Worm (Caenorhabditis elegans) whole organism, L2 larva: ENCODE measurements around the gene F10E9.12.

ENCODE experiments used
- C34F6.9 ChIP-seq: fragments of 150-350 bp; optimal IDR thresholded peaks from 2 replicates; lab custom pipeline; 2014; ENCODE audit warnings: missing biosample characterization, missing genetic modification characterization
- F13H6.1 ChIP-seq: sonication (generic microtip); optimal IDR thresholded peaks from 2 replicates; lab custom pipeline; 2016; ENCODE audit warnings: missing genetic modification characterization, missing compliant biosample characterization
- R02D3.7 ChIP-seq: fragments of 150-350 bp; optimal IDR thresholded peaks from 2 replicates; lab custom pipeline; 2014; ENCODE audit warnings: missing biosample characterization, missing genetic modification characterization
- ZK546.5 ChIP-seq: sonication (generic microtip); optimal IDR thresholded peaks from 2 replicates; lab custom pipeline; 2017; ENCODE audit warnings: missing biosample characterization, missing genetic modification characterization
- alr-1 ChIP-seq: fragments of 150-350 bp; optimal IDR thresholded peaks from 2 replicates; lab custom pipeline; 2014; ENCODE audit warnings: missing biosample characterization, missing genetic modification characterization
- aly-2 ChIP-seq: fragments of 150-350 bp; optimal IDR thresholded peaks from 2 replicates; lab custom pipeline; 2014; ENCODE audit warnings: missing biosample characterization, missing genetic modification characterization
- ama-1 ChIP-seq: fragments of 150-350 bp; optimal IDR thresholded peaks from 2 replicates; lab custom pipeline; 2018; ENCODE audit warnings: inconsistent platforms
- blmp-1 ChIP-seq: sonication (generic microtip); optimal IDR thresholded peaks from 2 replicates; lab custom pipeline; 2017; ENCODE audit warnings: missing genetic modification characterization, mild to moderate bottlenecking, missing compliant biosample characterization, antibody characterized with exemption, moderate library complexity; ENCODE audit not compliant: insufficient read depth
- ceh-16 ChIP-seq: fragments of 150-350 bp; optimal IDR thresholded peaks from 2 replicates; lab custom pipeline; 2014; ENCODE audit warnings: missing biosample characterization, missing genetic modification characterization
- ceh-82 ChIP-seq: fragments of 150-350 bp; optimal IDR thresholded peaks from 2 replicates; lab custom pipeline; 2014; ENCODE audit warnings: missing biosample characterization, missing genetic modification characterization
- crh-2 ChIP-seq: sonication (generic microtip); optimal IDR thresholded peaks from 2 replicates; lab custom pipeline; 2017; ENCODE audit warnings: missing biosample characterization, missing genetic modification characterization
- dmd-4 ChIP-seq: sonication (generic microtip); optimal IDR thresholded peaks from 2 replicates; lab custom pipeline; 2017; ENCODE audit warnings: missing biosample characterization, missing genetic modification characterization
- egl-27 ChIP-seq: sonication (generic microtip); optimal IDR thresholded peaks from 3 replicates; lab custom pipeline; 2017; ENCODE audit warnings: missing biosample characterization, missing genetic modification reagents, missing genetic modification characterization
- elt-1 ChIP-seq: fragments of 150-350 bp; optimal IDR thresholded peaks from 2 replicates; lab custom pipeline; 2014; ENCODE audit warnings: missing biosample characterization, missing genetic modification characterization
- elt-3 ChIP-seq: sonication (generic microtip); optimal IDR thresholded peaks from 2 replicates; lab custom pipeline; 2017; ENCODE audit warnings: missing biosample characterization, missing genetic modification characterization
- fos-1 ChIP-seq: fragments of 150-350 bp; optimal IDR thresholded peaks from 2 replicates; lab custom pipeline; 2014; ENCODE audit warnings: missing biosample characterization, missing genetic modification characterization
- gmeb-1 ChIP-seq: fragments of 150-350 bp; optimal IDR thresholded peaks from 2 replicates; lab custom pipeline; 2014; ENCODE audit warnings: missing biosample characterization, missing genetic modification characterization
- lin-11 ChIP-seq: fragments of 150-350 bp; sonication (generic microtip); optimal IDR thresholded peaks from 2 replicates; lab custom pipeline; 2014; ENCODE audit warnings: missing biosample characterization, missing genetic modification characterization, inconsistent platforms, mixed read lengths
- lin-13 ChIP-seq: fragments of 150-350 bp; optimal IDR thresholded peaks from 2 replicates; lab custom pipeline; 2014; ENCODE audit warnings: missing biosample characterization, missing genetic modification reagents, missing genetic modification characterization
- lin-39 ChIP-seq: fragments of 150-350 bp; optimal IDR thresholded peaks from 2 replicates; lab custom pipeline; 2014; ENCODE audit warnings: missing biosample characterization, missing genetic modification reagents, missing genetic modification characterization
- lsy-2 ChIP-seq, 2 experiments: fragments of 150-350 bp in 1 of 2; sonication (generic microtip) in 1 of 2; optimal IDR thresholded peaks; 2 replicates each; lab custom pipeline; 2014 to 2017; ENCODE audit warnings: missing biosample characterization in 2 of 2, missing genetic modification characterization in 2 of 2
- mab-5 ChIP-seq: fragments of 150-350 bp; optimal IDR thresholded peaks from 2 replicates; lab custom pipeline; 2014; ENCODE audit warnings: missing biosample characterization, missing genetic modification characterization
- mbf-1 ChIP-seq: sonication (generic microtip); optimal IDR thresholded peaks from 2 replicates; lab custom pipeline; 2017; ENCODE audit warnings: missing biosample characterization, missing genetic modification characterization
- mdl-1 ChIP-seq, 2 experiments: fragments of 150-350 bp in 1 of 2; sonication (generic microtip) in 1 of 2; optimal IDR thresholded peaks; 2 replicates each; lab custom pipeline; 2017; ENCODE audit warnings: missing biosample characterization in 2 of 2, missing genetic modification characterization in 2 of 2
- nhr-10 ChIP-seq: sonication (generic microtip); optimal IDR thresholded peaks from 2 replicates; lab custom pipeline; 2017; ENCODE audit warnings: missing biosample characterization, missing genetic modification characterization
- nhr-11 ChIP-seq: fragments of 150-350 bp; optimal IDR thresholded peaks from 2 replicates; lab custom pipeline; 2014; ENCODE audit warnings: missing biosample characterization, missing genetic modification characterization
- nhr-12 ChIP-seq: fragments of 150-350 bp; optimal IDR thresholded peaks from 2 replicates; lab custom pipeline; 2014; ENCODE audit warnings: missing biosample characterization, missing genetic modification characterization
- nhr-129 ChIP-seq: fragments of 150-350 bp; optimal IDR thresholded peaks from 2 replicates; lab custom pipeline; 2014; ENCODE audit warnings: missing biosample characterization, missing genetic modification characterization
- nhr-21 ChIP-seq: fragments of 150-350 bp; optimal IDR thresholded peaks from 2 replicates; lab custom pipeline; 2014; ENCODE audit warnings: missing biosample characterization, missing genetic modification characterization
- nhr-23 ChIP-seq: fragments of 150-350 bp; optimal IDR thresholded peaks from 2 replicates; lab custom pipeline; 2014; ENCODE audit warnings: missing biosample characterization, missing genetic modification reagents, missing genetic modification characterization
- nhr-237 ChIP-seq: fragments of 150-350 bp; optimal IDR thresholded peaks from 2 replicates; lab custom pipeline; 2014; ENCODE audit warnings: missing biosample characterization, missing genetic modification characterization
- nhr-25 ChIP-seq: fragments of 150-350 bp; sonication (generic microtip); optimal IDR thresholded peaks from 3 replicates; lab custom pipeline; 2014; ENCODE audit warnings: missing biosample characterization, missing genetic modification characterization
- nhr-6 ChIP-seq: fragments of 150-350 bp; optimal IDR thresholded peaks from 2 replicates; lab custom pipeline; 2014; ENCODE audit warnings: missing biosample characterization, missing genetic modification characterization
- nhr-77 ChIP-seq: fragments of 150-350 bp; optimal IDR thresholded peaks from 2 replicates; lab custom pipeline; 2014; ENCODE audit warnings: missing biosample characterization, missing genetic modification characterization
- peb-1 ChIP-seq: fragments of 150-350 bp; optimal IDR thresholded peaks from 2 replicates; lab custom pipeline; 2014; ENCODE audit warnings: missing biosample characterization, missing genetic modification characterization
- sem-4 ChIP-seq: fragments of 150-350 bp; optimal IDR thresholded peaks from 2 replicates; lab custom pipeline; 2014; ENCODE audit warnings: missing biosample characterization, missing genetic modification reagents, missing genetic modification characterization
- skn-1 ChIP-seq: sonication (generic microtip); optimal IDR thresholded peaks from 2 replicates; lab custom pipeline; 2017; ENCODE audit warnings: missing biosample characterization, missing genetic modification characterization
- sma-3 ChIP-seq: sonication (generic microtip); optimal IDR thresholded peaks from 2 replicates; lab custom pipeline; 2016; ENCODE audit warnings: missing genetic modification reagents, missing genetic modification characterization, missing compliant biosample characterization
- sma-9 ChIP-seq, 2 experiments: fragments of 150-350 bp in 1 of 2; sonication (generic microtip) in 1 of 2; optimal IDR thresholded peaks; 2 replicates each; lab custom pipeline; 2014 to 2016; ENCODE audit warnings: missing genetic modification characterization in 2 of 2, mild to moderate bottlenecking in 1 of 2, missing biosample characterization in 1 of 2, missing compliant biosample characterization in 1 of 2, missing genetic modification reagents in 1 of 2, moderate library complexity in 1 of 2
- snpc-4 ChIP-seq: fragments of 150-350 bp; optimal IDR thresholded peaks from 2 replicates; lab custom pipeline; 2014; ENCODE audit warnings: missing biosample characterization, missing genetic modification characterization
- unc-39 ChIP-seq: fragments of 150-350 bp; optimal IDR thresholded peaks from 2 replicates; lab custom pipeline; 2014; ENCODE audit warnings: missing biosample characterization, missing genetic modification characterization
- unc-55 ChIP-seq: fragments of 150-350 bp; sonication (generic microtip); optimal IDR thresholded peaks from 3 replicates; lab custom pipeline; 2014; ENCODE audit warnings: missing biosample characterization, missing genetic modification reagents, missing genetic modification characterization
- unc-62 ChIP-seq: fragments of 150-350 bp; optimal IDR thresholded peaks from 2 replicates; lab custom pipeline; 2014; ENCODE audit warnings: missing biosample characterization, missing genetic modification reagents, missing genetic modification characterization
- zag-1 ChIP-seq: fragments of 150-350 bp; optimal IDR thresholded peaks from 2 replicates; lab custom pipeline; 2014; ENCODE audit warnings: missing biosample characterization, missing genetic modification characterization
- ztf-1 ChIP-seq: fragments of 200-800 bp; sonication (Bioruptor generic); conservative IDR thresholded peaks from 2 replicates; pipeline ENCODE4 v1.3.6; 2022; ENCODE audit warnings: missing genetic modification characterization, missing compliant biosample characterization
- ztf-11 ChIP-seq: sonication (generic microtip); optimal IDR thresholded peaks from 2 replicates; lab custom pipeline; 2017; ENCODE audit warnings: missing biosample characterization, missing genetic modification characterization
- ztf-4 ChIP-seq: fragments of 150-350 bp; optimal IDR thresholded peaks from 2 replicates; lab custom pipeline; 2014; ENCODE audit warnings: missing biosample characterization, missing genetic modification characterization

Gene F10E9.12

ce11 chrIII:8354644-8355461 is 30.5 kb downstream of the F10E9.12 start, which contains the start of gene unc-116 (continued):
- TF ChIP-seq nhr-25 (tag; lab: Kevin White, UChicago) (peak; percentile 2), unc-62 (no peak), lsy-2 (tag; optimal IDR thresholded peaks at IDR 0.05; lab: Kevin White, UChicago) (peak; percentile 46 to 71), sem-4 (tag; lab: Kevin White, UChicago) (peak; percentile 1), sma-3 (no peak), lin-13 (GFP tag; lab: Kevin White, UChicago) (peak; percentile 51), C34F6.9 (tag; lab: Kevin White, UChicago) (peak; percentile 78)

- TF ChIP-seq nhr-6 (tag; lab: Kevin White, UChicago) (no peak), nhr-25 (tag; lab: Kevin White, UChicago) (no peak), lin-13 (GFP tag; lab: Kevin White, UChicago) (no peak), lin-39 (tag; lab: Kevin White, UChicago) (no peak), blmp-1 (no peak), mdl-1 (tag; optimal IDR thresholded peaks at IDR 0.05; lab: Kevin White, UChicago) (no peak)
Measured at ce11 chrIII:8355462-8355815, 31.1 kb downstream of the F10E9.12 start.

DNA sequence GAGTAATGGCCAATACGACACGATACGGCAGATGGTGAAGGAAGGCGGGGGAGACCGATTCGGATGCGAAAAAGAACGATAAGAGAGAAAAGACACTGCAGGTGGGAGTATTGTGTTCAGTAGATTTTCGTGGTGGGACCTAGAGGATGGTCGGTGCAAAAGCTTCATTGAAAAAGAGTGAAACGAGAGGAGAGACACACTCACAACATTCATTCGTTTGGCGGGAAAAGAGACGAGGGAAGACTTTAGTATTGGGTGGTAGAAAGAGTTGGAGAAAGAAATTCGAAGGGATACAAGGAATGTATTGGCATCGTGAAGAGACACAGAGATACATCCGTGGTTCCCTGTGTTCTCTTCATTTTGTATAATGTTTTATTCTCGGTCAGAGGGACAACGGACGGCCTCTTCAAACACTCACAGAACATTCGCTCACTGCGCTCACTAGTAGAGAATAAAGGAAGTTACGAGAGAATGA is 32.1 kb downstream of the F10E9.12 start:
- no peak for TF ChIP-seq alr-1 (tag; lab: Kevin White, UChicago)
- no peak for TF ChIP-seq nhr-12 (tag; lab: Kevin White, UChicago)
- TF ChIP-seq C34F6.9 (tag; lab: Kevin White, UChicago), result peak; percentile 94
- TF ChIP-seq ZK546.5 (tag; lab: Kevin White, UChicago), result no peak
- no peak for TF ChIP-seq nhr-11 (tag; lab: Kevin White, UChicago)
- TF ChIP-seq gmeb-1, result peak; percentile 31
- peak; percentile 91 for TF ChIP-seq crh-2
- TF ChIP-seq sma-3, result peak; percentile 66
- peak; percentile 1 for TF ChIP-seq skn-1 (tag; lab: Kevin White, UChicago)
- no peak for TF ChIP-seq R02D3.7
- peak; percentile 44 for TF ChIP-seq mab-5 (tag; lab: Kevin White, UChicago)
- peak; percentile 70 for TF ChIP-seq snpc-4 (tag; lab: Kevin White, UChicago)
- no peak for TF ChIP-seq egl-27
- TF ChIP-seq zag-1 (tag; lab: Kevin White, UChicago), result peak; percentile 51
- peak; percentile 28 for TF ChIP-seq lin-11
- peak; percentile 71 for TF ChIP-seq lin-13 (GFP tag; lab: Kevin White, UChicago)
- TF ChIP-seq lsy-2 (tag; optimal IDR thresholded peaks at IDR 0.05; lab: Kevin White, UChicago), result peak; percentile 70 to 91
- TF ChIP-seq nhr-21 (tag; lab: Kevin White, UChicago), result peak; percentile 56
- no peak for TF ChIP-seq aly-2 (tag; lab: Kevin White, UChicago)
- TF ChIP-seq sma-9 (GFP tag; optimal IDR thresholded peaks at IDR 0.05; lab: Kevin White, UChicago), result peak; percentile 75
- TF ChIP-seq sma-9 (tag; optimal IDR thresholded peaks at IDR 0.05; lab: Kevin White, UChicago), result no peak
- peak; percentile 48 for TF ChIP-seq blmp-1
- TF ChIP-seq elt-1 (tag; lab: Kevin White, UChicago), result no peak
- TF ChIP-seq ama-1 (lab: Kevin White, UChicago), result no peak
- TF ChIP-seq ztf-1 (GFP tag; lab: Robert Waterston, UW), result no peak
- TF ChIP-seq F13H6.1 (tag; lab: Kevin White, UChicago), result peak; percentile 85
- TF ChIP-seq elt-3 (tag; lab: Kevin White, UChicago), result no peak
- TF ChIP-seq nhr-10 (tag; lab: Kevin White, UChicago), result no peak
- no peak for TF ChIP-seq unc-39 (tag; lab: Kevin White, UChicago)
- peak; percentile 67 for TF ChIP-seq nhr-25 (tag; lab: Kevin White, UChicago)
- peak; percentile 92 for TF ChIP-seq nhr-129 (tag; lab: Kevin White, UChicago)
- TF ChIP-seq mbf-1 (tag; lab: Kevin White, UChicago), result no peak
- TF ChIP-seq mdl-1 (tag; optimal IDR thresholded peaks at IDR 0.05; lab: Kevin White, UChicago), result peak in 1 of 2 experiments; percentile 57
- peak; percentile 85 for TF ChIP-seq nhr-6 (tag; lab: Kevin White, UChicago)
- TF ChIP-seq ztf-4 (tag; lab: Kevin White, UChicago), result peak; percentile 75
- TF ChIP-seq ceh-16 (tag; lab: Kevin White, UChicago), result no peak
- peak; percentile 25 for TF ChIP-seq dmd-4 (tag; lab: Kevin White, UChicago)
- peak; percentile 91 for TF ChIP-seq sem-4 (tag; lab: Kevin White, UChicago)
- TF ChIP-seq peb-1 (tag; lab: Kevin White, UChicago), result no peak
- TF ChIP-seq fos-1 (tag; lab: Kevin White, UChicago), result peak; percentile 62
- TF ChIP-seq unc-62, result no peak
- peak; percentile 91 for TF ChIP-seq unc-55 (GFP tag; lab: Kevin White, UChicago)
- no peak for TF ChIP-seq nhr-237 (tag; lab: Kevin White, UChicago)
- no peak for TF ChIP-seq lin-39 (tag; lab: Kevin White, UChicago)
- TF ChIP-seq nhr-77 (tag; lab: Kevin White, UChicago), result no peak
- no peak for TF ChIP-seq ztf-11
- no peak for TF ChIP-seq nhr-23 (tag; lab: Kevin White, UChicago)
- TF ChIP-seq ceh-82 (tag; lab: Kevin White, UChicago), result no peak
